Fruit fly (Drosophila melanogaster) whole organism, larva: ENCODE measurements around the gene mop.

Experiments used
- noc ChIP-seq: fragments of 200-800 bp; sonication (Bioruptor generic); optimal IDR thresholded peaks from 3 replicates; lab custom pipeline; 2019; ENCODE audit warnings: missing biosample characterization, mild to moderate bottlenecking, missing genetic modification characterization, moderate library complexity

The mop gene

DNA sequence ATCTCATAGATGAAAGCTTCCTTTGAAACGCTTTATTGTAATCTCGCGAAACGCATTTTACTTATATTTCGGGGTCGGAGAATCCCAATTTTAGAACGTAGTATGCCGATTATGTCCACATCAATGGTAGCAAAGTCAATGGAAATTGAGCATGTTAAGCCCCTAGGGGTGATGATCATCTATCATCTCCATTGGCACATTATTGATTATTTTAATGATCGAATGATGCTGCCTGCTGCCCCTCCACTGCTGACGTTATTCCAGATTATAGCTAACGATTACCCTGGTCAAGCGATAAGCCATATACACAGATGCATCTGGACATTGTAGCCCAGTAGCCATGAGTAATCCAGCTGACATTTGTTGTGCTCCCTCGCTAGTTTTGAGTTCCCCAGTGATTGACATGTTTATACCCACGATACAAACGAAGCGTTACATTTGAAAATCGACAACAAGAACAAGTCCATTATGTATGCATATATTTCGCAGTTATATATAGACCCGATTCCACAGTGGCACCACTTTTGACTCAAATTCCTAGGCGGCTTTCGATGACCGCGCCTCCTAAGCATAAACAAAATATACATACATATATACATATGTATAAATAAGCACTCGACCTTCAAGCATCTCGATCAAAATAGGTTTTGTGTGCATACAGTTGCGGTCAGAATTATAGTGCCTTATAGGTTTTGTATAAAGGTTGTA, 8.5 kb upstream of the mop start:
- no peak for TF ChIP-seq noc

dm6 chr3L:14783363-14783627, 7.4 kb upstream of the mop start:
- TF ChIP-seq noc: no peak

DNA sequence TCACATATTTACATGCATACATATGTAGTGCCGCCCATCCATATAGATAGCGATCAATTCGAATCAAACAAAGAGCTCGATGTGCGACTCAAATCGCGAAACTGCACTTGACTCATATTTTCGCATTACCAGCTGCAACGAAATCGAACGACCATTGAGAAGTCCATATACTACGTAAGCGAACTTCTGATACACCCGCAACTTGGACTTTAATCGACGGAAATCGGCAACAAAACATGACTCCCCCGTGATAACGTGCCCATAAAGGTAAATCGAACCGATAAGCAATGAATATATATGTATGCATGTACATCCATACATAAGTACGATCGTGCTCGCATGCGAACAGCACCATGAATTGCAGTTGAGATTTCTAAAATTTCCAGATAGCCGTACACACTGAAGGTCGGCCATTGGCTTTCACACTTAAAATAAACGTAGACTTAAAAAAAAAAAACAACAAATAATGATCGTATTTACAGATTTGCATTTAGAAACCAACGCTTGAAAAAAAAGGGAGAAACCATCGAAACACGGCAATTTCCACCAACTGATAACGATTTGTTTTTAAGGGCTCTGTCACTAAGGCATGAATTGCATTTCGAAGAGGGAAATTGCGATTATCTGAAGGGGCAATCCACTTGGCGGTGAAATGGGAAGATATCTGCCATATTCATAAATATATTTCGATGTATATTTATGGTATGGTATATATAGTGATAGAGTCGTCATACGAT, 6.9 kb upstream of the mop start:
- TF ChIP-seq noc: peak; percentile 0

DNA sequence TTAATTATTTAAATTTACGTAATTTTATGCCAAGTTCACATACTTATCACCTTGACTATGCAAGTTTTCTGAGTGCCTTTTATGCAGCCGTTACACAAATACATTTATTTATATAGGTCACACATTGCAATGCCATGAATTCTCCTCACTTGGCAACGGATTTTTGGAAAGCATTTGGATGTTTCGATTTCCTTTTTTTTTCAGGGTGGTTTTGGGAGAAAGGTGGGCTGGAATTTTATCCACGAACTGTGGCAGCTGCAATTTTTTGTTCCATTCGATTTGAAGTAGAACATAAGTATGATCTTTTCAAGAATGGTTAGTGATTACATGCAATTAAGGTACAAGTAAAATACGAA, 5.9 kb upstream of the mop start:
- no peak for TF ChIP-seq noc

DNA sequence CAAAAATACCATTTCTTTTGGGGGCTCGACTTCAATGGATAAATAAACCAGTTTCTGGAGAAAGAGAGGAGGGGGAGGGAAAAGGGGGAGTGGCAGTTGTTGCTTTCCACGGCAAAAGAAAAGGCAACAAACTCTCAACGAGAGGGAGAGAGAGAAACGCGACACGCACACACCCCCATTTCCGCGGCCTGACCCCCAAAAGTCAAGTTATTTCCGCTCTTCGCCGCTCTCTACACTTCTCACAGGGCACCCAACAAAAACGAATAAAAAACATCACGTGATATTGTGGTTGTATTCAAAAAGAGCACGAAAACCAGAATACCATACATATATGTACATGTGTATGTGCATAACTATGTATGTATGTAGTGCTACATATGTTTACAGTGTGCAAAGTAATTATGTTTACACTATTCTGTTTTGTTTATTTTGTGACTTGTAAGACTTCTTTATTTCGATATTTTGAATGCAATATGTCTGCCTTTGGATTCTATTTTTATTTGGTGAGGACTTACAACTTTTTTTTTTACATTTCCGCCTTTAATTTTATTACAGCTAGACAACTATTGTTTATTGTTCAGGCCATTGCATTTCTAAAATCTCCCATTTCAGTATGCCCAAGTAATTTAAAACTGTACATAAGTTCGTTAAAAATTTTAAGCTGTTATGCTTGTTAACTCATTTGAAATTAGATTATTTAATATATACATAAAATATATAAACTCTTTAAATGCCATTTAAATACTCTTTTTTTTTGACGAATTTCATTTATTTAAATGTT, 5.3 kb upstream of the mop start:
- TF ChIP-seq noc: no peak

dm6 chr3L:14780187-14780586, 4.3 kb upstream of the mop start:
- no peak for TF ChIP-seq noc

- peak; percentile 45 for TF ChIP-seq noc
These were observed 3.4 kb upstream of the mop start for dm6 chr3L:14779289-14779688.

- TF ChIP-seq noc: no peak
These were observed 6.7 kb downstream of the mop start, which contains the start of gene Mgat4b for dm6 chr3L:14769183-14769582. Mgat4b (minus strand) TSS chr3L:14769283.

- TF ChIP-seq noc: peak; percentile 88
These were observed 13.8 kb downstream of the mop start, which contains the start of the genes Tsen34 and Mgat4a for dm6 chr3L:14761837-14762785. Tsen34 (minus strand) TSS chr3L:14761844. Mgat4a (plus strand) TSS chr3L:14762028.

DNA sequence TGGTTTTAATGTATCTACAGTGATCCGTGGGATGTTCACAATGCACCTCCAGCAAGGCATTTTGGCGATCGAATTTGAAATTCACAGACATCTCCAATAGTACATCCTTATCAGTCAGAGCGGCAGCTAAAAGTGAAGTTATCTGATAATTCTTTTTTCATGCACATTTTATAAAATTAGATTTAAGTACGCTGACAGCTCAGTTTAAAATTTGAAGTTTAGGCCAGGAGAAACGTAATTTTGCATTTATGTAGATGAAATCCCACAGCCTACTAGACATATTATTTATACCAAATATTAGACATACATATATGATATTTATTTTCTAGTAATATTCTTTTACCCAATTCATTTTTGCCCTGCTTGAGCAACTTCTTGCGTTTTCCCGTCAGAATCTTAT, 15.0 kb downstream of the mop start, which contains the start of gene Trl:
Gene Trl, minus strand, starts transcription at position 101 of the 400 bp plus-strand sequence.
- no peak for TF ChIP-seq noc

dm6 chr3L:14759984-14760626, 15.8 kb downstream of the mop start:
- peak; percentile 21 for TF ChIP-seq noc

DNA sequence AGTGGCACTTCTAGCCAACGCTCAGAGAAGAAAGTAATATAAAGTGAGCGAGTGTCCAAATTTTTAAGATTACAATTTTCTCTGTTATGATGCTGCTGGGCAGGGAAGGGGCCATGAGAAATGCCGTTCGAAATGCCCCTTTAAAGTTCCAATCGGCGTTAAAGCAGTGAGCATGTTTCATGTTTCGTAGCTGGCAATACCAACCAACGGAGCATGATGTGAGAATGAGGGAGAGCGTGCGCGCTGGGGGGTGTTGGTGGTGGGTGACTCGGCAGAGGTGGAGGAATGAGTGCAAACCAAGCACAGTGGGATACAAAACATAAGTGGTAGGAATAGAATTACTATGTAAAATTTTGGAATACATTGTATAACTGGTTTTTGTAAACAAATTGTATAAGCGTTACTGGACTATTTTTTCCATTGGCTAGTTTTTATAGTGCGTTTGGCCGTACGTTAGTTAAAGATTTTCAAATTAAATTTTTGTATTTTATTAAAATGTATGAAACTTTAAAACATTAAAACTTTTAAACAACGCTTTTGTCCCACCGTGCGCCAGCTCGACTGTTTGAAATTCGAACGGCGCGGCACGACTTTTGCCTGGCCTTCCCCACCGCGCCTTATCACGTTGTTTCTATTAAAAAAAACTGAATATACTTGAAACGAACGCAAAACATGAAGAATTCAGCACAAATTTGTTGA, 16.7 kb downstream of the mop start:
- TF ChIP-seq noc: peak; percentile 100

DNA sequence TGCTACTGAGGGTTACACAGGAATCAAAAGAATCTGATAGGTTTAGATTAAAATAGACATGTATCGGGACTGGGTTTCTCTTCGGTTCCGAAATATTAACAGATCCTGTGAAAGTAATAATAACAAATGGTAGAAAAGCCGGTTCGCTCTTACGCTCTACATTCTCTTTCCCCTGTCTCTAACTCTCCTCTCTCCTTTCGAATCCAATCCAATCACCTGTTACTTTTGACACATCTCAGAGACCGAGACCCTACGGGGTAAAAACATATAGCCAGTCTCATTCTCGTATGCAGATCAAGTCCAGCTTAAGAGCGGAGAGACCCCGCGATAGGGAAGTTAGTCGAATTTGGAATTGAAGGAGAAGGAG, 17.2 kb downstream of the mop start:
- TF ChIP-seq noc: no peak

- peak; percentile 45 for TF ChIP-seq noc
These were observed 18.2 kb downstream of the mop start, which contains the start of gene CG42507 for dm6 chr3L:14757464-14758384. CG42507 (minus strand) TSS chr3L:14757962.
